Worm (Caenorhabditis elegans) whole organism, L1 larva: ENCODE results near the gene mex-6.

Experiments used
- C04F5.9 ChIP-seq: sonication (generic microtip); optimal IDR thresholded peaks from 2 replicates; lab custom pipeline; 2016; ENCODE audit warnings: missing genetic modification characterization, missing compliant biosample characterization
- C16A3.4 ChIP-seq: fragments of 150-350 bp; optimal IDR thresholded peaks from 2 replicates; lab custom pipeline; 2014; ENCODE audit warnings: missing biosample characterization, missing genetic modification characterization
- C34B4.2 ChIP-seq: sonication (generic microtip); optimal IDR thresholded peaks from 2 replicates; lab custom pipeline; 2017; ENCODE audit warnings: mild to moderate bottlenecking, missing genetic modification characterization, missing compliant biosample characterization
- F16B12.6 ChIP-seq: fragments of 150-350 bp; optimal IDR thresholded peaks from 2 replicates; lab custom pipeline; 2014; ENCODE audit warnings: missing biosample characterization, missing genetic modification characterization
- aha-1 ChIP-seq: fragments of 150-350 bp; optimal IDR thresholded peaks from 2 replicates; lab custom pipeline; 2014; ENCODE audit warnings: missing biosample characterization, missing genetic modification characterization
- alr-1 ChIP-seq: fragments of 200-800 bp; sonication (Bioruptor generic); optimal IDR thresholded peaks from 2 replicates; lab custom pipeline; 2018; ENCODE audit warnings: borderline replicate concordance, mild to moderate bottlenecking, missing genetic modification characterization, missing compliant biosample characterization
- aly-2 ChIP-seq: fragments of 150-350 bp; optimal IDR thresholded peaks from 2 replicates; lab custom pipeline; 2014; ENCODE audit warnings: missing biosample characterization, missing genetic modification characterization
- ama-1 ChIP-seq: fragments of 150-350 bp; optimal IDR thresholded peaks from 2 replicates; lab custom pipeline; 2014
- ceh-63 ChIP-seq: fragments of 200-800 bp; sonication (Bioruptor generic); optimal IDR thresholded peaks from 2 replicates; lab custom pipeline; 2018; ENCODE audit warnings: mild to moderate bottlenecking, missing genetic modification characterization, missing compliant biosample characterization
- ceh-82 ChIP-seq, 3 experiments: fragments of 150-350 bp in 1 of 3; sonication (generic microtip) in 2 of 3; optimal IDR thresholded peaks; 2 replicates each; lab custom pipeline; 2014 to 2017; ENCODE audit warnings: missing biosample characterization in 3 of 3, missing genetic modification characterization in 3 of 3
- ceh-90 ChIP-seq: sonication (generic microtip); optimal IDR thresholded peaks from 2 replicates; lab custom pipeline; 2016; ENCODE audit warnings: missing genetic modification characterization, missing compliant biosample characterization
- ces-1 ChIP-seq: fragments of 150-350 bp; optimal IDR thresholded peaks from 2 replicates; lab custom pipeline; 2014; ENCODE audit warnings: missing biosample characterization, missing genetic modification reagents, missing genetic modification characterization
- dpl-1 ChIP-seq, 3 experiments: fragments of 150-350 bp in 2 of 3; sonication (generic microtip) in 1 of 3; optimal IDR thresholded peaks; 2 replicates each; lab custom pipeline; 2014 to 2017; ENCODE audit warnings: missing biosample characterization in 3 of 3, missing genetic modification characterization in 3 of 3, missing genetic modification reagents in 3 of 3
- egl-13 ChIP-seq: sonication (generic microtip); optimal IDR thresholded peaks from 2 replicates; lab custom pipeline; 2016; ENCODE audit warnings: missing genotype, missing genetic modification reagents, missing genetic modification characterization, missing compliant biosample characterization
- fkh-10 ChIP-seq: sonication (generic microtip); optimal IDR thresholded peaks from 2 replicates; lab custom pipeline; 2017; ENCODE audit warnings: missing biosample characterization, missing genetic modification reagents, missing genetic modification characterization
- fkh-4 ChIP-seq: sonication (generic microtip); optimal IDR thresholded peaks from 2 replicates; lab custom pipeline; 2016; ENCODE audit warnings: missing compliant biosample characterization, missing genetic modification characterization, borderline replicate concordance
- fkh-8 ChIP-seq: sonication (generic microtip); optimal IDR thresholded peaks from 2 replicates; lab custom pipeline; 2016; ENCODE audit warnings: mild to moderate bottlenecking, missing genetic modification characterization, missing compliant biosample characterization
- hlh-17 ChIP-seq: fragments of 200-800 bp; sonication (Bioruptor generic); optimal IDR thresholded peaks from 2 replicates; lab custom pipeline; 2018; ENCODE audit warnings: missing genetic modification characterization, mild to moderate bottlenecking, missing compliant biosample characterization, moderate library complexity, borderline replicate concordance
- hlh-4 ChIP-seq: sonication (generic microtip); optimal IDR thresholded peaks from 2 replicates; lab custom pipeline; 2016; ENCODE audit warnings: mild to moderate bottlenecking, missing genetic modification characterization, missing compliant biosample characterization
- irx-1 ChIP-seq: sonication (generic microtip); optimal IDR thresholded peaks from 2 replicates; lab custom pipeline; 2016; ENCODE audit warnings: missing genetic modification characterization, missing compliant biosample characterization
- isw-1 ChIP-seq: fragments of 200-800 bp; sonication (Bioruptor generic); IDR thresholded peaks from 2 replicates; pipeline ENCODE4 v1.3.6; 2022; ENCODE audit warnings: missing genetic modification characterization, missing compliant biosample characterization
- jun-1 ChIP-seq: fragments of 150-350 bp; optimal IDR thresholded peaks from 2 replicates; lab custom pipeline; 2014; ENCODE audit warnings: missing biosample characterization, missing genetic modification reagents, missing genetic modification characterization
- lin-13 ChIP-seq: fragments of 150-350 bp; optimal IDR thresholded peaks from 2 replicates; lab custom pipeline; 2014; ENCODE audit warnings: missing biosample characterization, missing genetic modification reagents, missing genetic modification characterization
- lin-14 ChIP-seq: fragments of 200-800 bp; sonication (Bioruptor generic); optimal IDR thresholded peaks from 2 replicates; lab custom pipeline; 2018; ENCODE audit warnings: mild to moderate bottlenecking, missing genetic modification characterization, moderate library complexity, missing compliant biosample characterization
- lin-35 ChIP-seq, 2 experiments: fragments of 150-350 bp; optimal IDR thresholded peaks; 2 replicates each; lab custom pipeline; 2014; ENCODE audit warnings: missing biosample characterization in 2 of 2, missing genetic modification characterization in 2 of 2, missing genetic modification reagents in 2 of 2
- lin-39 ChIP-seq: fragments of 150-350 bp; optimal IDR thresholded peaks from 2 replicates; lab custom pipeline; 2014; ENCODE audit warnings: missing biosample characterization, missing genetic modification reagents, missing genetic modification characterization
- lir-3 ChIP-seq: sonication (generic microtip); optimal IDR thresholded peaks from 2 replicates; lab custom pipeline; 2016; ENCODE audit warnings: mild to moderate bottlenecking, missing genetic modification characterization, moderate library complexity, missing compliant biosample characterization; ENCODE audit not compliant: poor library complexity
- mef-2 ChIP-seq: fragments of 150-350 bp; optimal IDR thresholded peaks from 2 replicates; lab custom pipeline; 2014; ENCODE audit warnings: missing biosample characterization, missing genetic modification characterization
- nhr-11 ChIP-seq: fragments of 150-350 bp; optimal IDR thresholded peaks from 2 replicates; lab custom pipeline; 2014; ENCODE audit warnings: missing biosample characterization, missing genetic modification characterization
- nhr-12 ChIP-seq: sonication (generic microtip); optimal IDR thresholded peaks from 2 replicates; lab custom pipeline; 2017; ENCODE audit warnings: missing biosample characterization, missing genetic modification characterization
- nhr-19 ChIP-seq: fragments of 200-800 bp; sonication (Bioruptor generic); conservative IDR thresholded peaks from 2 replicates; pipeline ENCODE4 v1.3.6; 2022; ENCODE audit warnings: missing genetic modification characterization, missing compliant biosample characterization
- nhr-237 ChIP-seq: fragments of 150-350 bp; optimal IDR thresholded peaks from 2 replicates; lab custom pipeline; 2014; ENCODE audit warnings: missing biosample characterization, missing genetic modification characterization
- nhr-28 ChIP-seq: fragments of 150-350 bp; optimal IDR thresholded peaks from 2 replicates; lab custom pipeline; 2014; ENCODE audit warnings: missing biosample characterization, missing genetic modification characterization
- nhr-47 ChIP-seq: sonication (generic microtip); optimal IDR thresholded peaks from 2 replicates; lab custom pipeline; 2016; ENCODE audit warnings: mild to moderate bottlenecking, missing genetic modification characterization, moderate library complexity, missing compliant biosample characterization
- nhr-76 ChIP-seq: sonication (generic microtip); optimal IDR thresholded peaks from 2 replicates; lab custom pipeline; 2017; ENCODE audit warnings: missing biosample characterization, missing genetic modification characterization
- nhr-77 ChIP-seq: fragments of 150-350 bp; optimal IDR thresholded peaks from 2 replicates; lab custom pipeline; 2014; ENCODE audit warnings: missing biosample characterization, missing genetic modification characterization
- nhr-90 ChIP-seq: sonication (generic microtip); optimal IDR thresholded peaks from 2 replicates; lab custom pipeline; 2016; ENCODE audit warnings: mild to moderate bottlenecking, missing genetic modification characterization, missing compliant biosample characterization; ENCODE audit not compliant: poor library complexity
- pag-3 ChIP-seq: sonication (generic microtip); optimal IDR thresholded peaks from 2 replicates; lab custom pipeline; 2017; ENCODE audit warnings: missing genetic modification characterization, mild to moderate bottlenecking, missing compliant biosample characterization, antibody characterized with exemption, borderline replicate concordance; ENCODE audit not compliant: insufficient read depth
- pax-3 ChIP-seq: fragments of 200-800 bp; sonication (Bioruptor generic); optimal IDR thresholded peaks from 2 replicates; lab custom pipeline; 2018; ENCODE audit warnings: mild to moderate bottlenecking, missing genetic modification characterization, moderate library complexity, missing compliant biosample characterization
- pqm-1 ChIP-seq: sonication (generic microtip); optimal IDR thresholded peaks from 3 replicates; lab custom pipeline; 2017; ENCODE audit warnings: missing biosample characterization, missing genetic modification characterization
- rnt-1 ChIP-seq: sonication (generic microtip); optimal IDR thresholded peaks from 2 replicates; lab custom pipeline; 2016; ENCODE audit warnings: mild to moderate bottlenecking, missing genetic modification characterization, moderate library complexity, missing compliant biosample characterization
- skn-1 ChIP-seq: fragments of 150-350 bp; optimal IDR thresholded peaks from 2 replicates; lab custom pipeline; 2014; ENCODE audit warnings: missing biosample characterization, missing genetic modification characterization
- snpc-4 ChIP-seq: fragments of 150-350 bp; optimal IDR thresholded peaks from 2 replicates; lab custom pipeline; 2014; ENCODE audit warnings: missing biosample characterization, missing genetic modification characterization
- sup-37 ChIP-seq: fragments of 200-800 bp; sonication (Bioruptor generic); optimal IDR thresholded peaks from 2 replicates; lab custom pipeline; 2018; ENCODE audit warnings: mild to moderate bottlenecking, missing genetic modification characterization, missing compliant biosample characterization
- swsn-7 ChIP-seq: sonication (generic microtip); optimal IDR thresholded peaks from 2 replicates; lab custom pipeline; 2016; ENCODE audit warnings: missing genetic modification characterization, missing compliant biosample characterization
- tlp-1 ChIP-seq: fragments of 150-350 bp; optimal IDR thresholded peaks from 2 replicates; lab custom pipeline; 2014; ENCODE audit warnings: missing biosample characterization, missing genetic modification characterization
- unc-130 ChIP-seq: fragments of 150-350 bp; optimal IDR thresholded peaks from 2 replicates; lab custom pipeline; 2017; ENCODE audit warnings: missing biosample characterization, missing genetic modification characterization, inconsistent platforms
- unc-30 ChIP-seq: sonication (generic microtip); optimal IDR thresholded peaks from 2 replicates; lab custom pipeline; 2017; ENCODE audit warnings: missing biosample characterization, missing genetic modification characterization
- vab-15 ChIP-seq: sonication (generic microtip); optimal IDR thresholded peaks from 2 replicates; lab custom pipeline; 2017; ENCODE audit warnings: missing genotype, mild to moderate bottlenecking, missing genetic modification characterization, missing compliant biosample characterization
- xbp-1 ChIP-seq: sonication (generic microtip); optimal IDR thresholded peaks from 2 replicates; lab custom pipeline; 2016; ENCODE audit warnings: missing genetic modification characterization, missing compliant biosample characterization
- zag-1 ChIP-seq: fragments of 150-350 bp; optimal IDR thresholded peaks from 2 replicates; lab custom pipeline; 2014; ENCODE audit warnings: missing biosample characterization, missing genetic modification characterization
- ztf-11 ChIP-seq, 2 experiments: sonication (generic microtip); optimal IDR thresholded peaks; 2 replicates each; lab custom pipeline; 2016 to 2017; ENCODE audit warnings: missing genetic modification characterization in 2 of 2, missing biosample characterization in 1 of 2, missing compliant biosample characterization in 1 of 2
- ztf-4 ChIP-seq: fragments of 150-350 bp; optimal IDR thresholded peaks from 2 replicates; lab custom pipeline; 2014; ENCODE audit warnings: missing biosample characterization, missing genetic modification characterization

mex-6 gene

DNA sequence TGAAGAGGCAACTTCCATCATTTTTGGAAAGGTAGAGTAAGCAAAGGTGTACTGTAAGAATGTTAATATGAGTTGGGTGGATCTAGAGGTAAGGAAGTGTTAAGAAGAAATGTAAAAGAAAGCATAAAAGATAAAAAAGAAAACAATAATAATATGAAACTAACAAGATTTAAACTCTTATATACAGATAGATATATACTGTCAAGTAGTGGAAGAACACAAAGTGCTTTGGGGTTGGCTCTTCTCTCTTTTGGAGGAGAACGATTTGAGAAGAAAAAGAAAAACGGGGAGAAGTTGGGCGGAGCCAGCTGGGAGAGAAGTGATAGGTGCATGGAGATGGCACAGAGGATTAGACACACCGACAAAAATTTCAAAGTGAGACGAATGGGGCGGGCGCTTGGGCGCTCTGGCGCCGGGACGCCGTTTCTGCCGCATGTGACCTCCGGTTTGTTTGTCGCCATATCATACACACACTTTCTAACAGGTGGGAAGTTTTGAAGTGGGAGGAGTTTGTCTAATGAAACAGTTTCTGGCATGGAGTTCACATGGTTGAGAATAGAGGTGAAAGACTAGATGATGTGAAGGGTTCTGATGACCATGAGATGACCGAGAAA lies 36.5 kb upstream of the mex-6 start, which contains the start of gene T19H5.4:
Gene T19H5.4 (minus strand): TSS at position 51 of the 614 bp plus-strand sequence.
- TF ChIP-seq nhr-47 (tag; lab: Kevin White, UChicago): peak; percentile 44
- TF ChIP-seq pqm-1 (tag; lab: Kevin White, UChicago): no peak
- peak; percentile 3 to 16 (median 12) for TF ChIP-seq ceh-82 (tag; optimal IDR thresholded peaks at IDR 0.05; lab: Kevin White, UChicago)
- TF ChIP-seq vab-15 (tag; lab: Kevin White, UChicago): no peak
- no peak for TF ChIP-seq mef-2 (tag; lab: Kevin White, UChicago)
- no peak for TF ChIP-seq ama-1 (lab: Kevin White, UChicago)
- TF ChIP-seq sup-37 (GFP tag; lab: Kevin White, UChicago): no peak
- no peak for TF ChIP-seq irx-1 (tag; lab: Kevin White, UChicago)
- TF ChIP-seq egl-13 (tag; lab: Kevin White, UChicago): no peak
- TF ChIP-seq hlh-4: no peak
- TF ChIP-seq lin-39 (tag; lab: Kevin White, UChicago): no peak
- no peak for TF ChIP-seq ztf-4 (tag; lab: Kevin White, UChicago)
- TF ChIP-seq C04F5.9 (tag; lab: Kevin White, UChicago): no peak
- peak; percentile 18 for TF ChIP-seq xbp-1 (tag; lab: Kevin White, UChicago)
- TF ChIP-seq nhr-237 (tag; lab: Kevin White, UChicago): no peak
- TF ChIP-seq snpc-4: no peak
- peak; percentile 26 for TF ChIP-seq swsn-7
- TF ChIP-seq unc-30: no peak
- TF ChIP-seq hlh-17 (GFP tag; lab: Kevin White, UChicago): no peak
- no peak for TF ChIP-seq pag-3 (tag; lab: Kevin White, UChicago)
- TF ChIP-seq aly-2 (tag; lab: Kevin White, UChicago): no peak
- TF ChIP-seq isw-1 (GFP tag; lab: Robert Waterston, UW): no peak
- no peak for TF ChIP-seq tlp-1 (tag; lab: Kevin White, UChicago)
- no peak for TF ChIP-seq C34B4.2 (tag; lab: Kevin White, UChicago)
- TF ChIP-seq F16B12.6: no peak
- TF ChIP-seq ztf-11 (tag; optimal IDR thresholded peaks at IDR 0.05; lab: Kevin White, UChicago): no peak
- TF ChIP-seq jun-1 (tag; lab: Kevin White, UChicago): peak; percentile 34
- TF ChIP-seq C16A3.4 (tag; lab: Kevin White, UChicago): peak; percentile 37
- no peak for TF ChIP-seq ces-1 (GFP tag; lab: Kevin White, UChicago)
- TF ChIP-seq nhr-90 (tag; lab: Kevin White, UChicago): peak; percentile 74
- TF ChIP-seq nhr-76: no peak
- TF ChIP-seq skn-1: peak; percentile 34
- peak; percentile 90 for TF ChIP-seq lin-14 (GFP tag; lab: Kevin White, UChicago)
- TF ChIP-seq unc-130: no peak
- peak in 2 of 3 experiments; percentile 10 to 16 for TF ChIP-seq dpl-1 (GFP tag; optimal IDR thresholded peaks at IDR 0.05; lab: Kevin White, UChicago)
- TF ChIP-seq lin-35 (GFP tag; optimal IDR thresholded peaks at IDR 0.05; lab: Kevin White, UChicago): peak; percentile 15 to 61
- peak; percentile 61 for TF ChIP-seq nhr-19 (GFP tag; lab: Robert Waterston, UW)
- TF ChIP-seq lir-3: peak; percentile 12
- TF ChIP-seq lin-13: peak; percentile 44
- TF ChIP-seq fkh-8 (tag; lab: Kevin White, UChicago): no peak
- no peak for TF ChIP-seq ceh-90 (tag; lab: Kevin White, UChicago)
- TF ChIP-seq fkh-10: no peak
- TF ChIP-seq nhr-11 (tag; lab: Kevin White, UChicago): no peak
- TF ChIP-seq fkh-4 (tag; lab: Kevin White, UChicago): no peak
- TF ChIP-seq aha-1: no peak
- TF ChIP-seq pax-3 (tag; lab: Kevin White, UChicago): no peak
- no peak for TF ChIP-seq nhr-77 (tag; lab: Kevin White, UChicago)
- no peak for TF ChIP-seq nhr-28 (tag; lab: Kevin White, UChicago)
- TF ChIP-seq zag-1 (tag; lab: Kevin White, UChicago): no peak
- no peak for TF ChIP-seq nhr-12 (tag; lab: Kevin White, UChicago)
- TF ChIP-seq alr-1 (tag; lab: Kevin White, UChicago): no peak
- TF ChIP-seq ceh-63: no peak
- peak; percentile 38 for TF ChIP-seq rnt-1
